Fruit fly (Drosophila melanogaster) whole organism, prepupa: Measurements from ENCODE around the gene Tmf.
A peak's percentile ranks its signal among the peaks of the same experiment; 100 is the strongest.

Experiments used
- Blimp-1 ChIP-seq: fragments of 200-800 bp; sonication (Bioruptor generic); optimal IDR thresholded peaks from 3 replicates; lab custom pipeline; 2017; ENCODE audit warnings: missing biosample characterization, missing genetic modification characterization, mild to moderate bottlenecking, moderate library complexity, missing genetic modification reagents
- CG10631 ChIP-seq: fragments of 200-800 bp; sonication (Bioruptor generic); optimal IDR thresholded peaks from 2 replicates; lab custom pipeline; 2016; ENCODE audit warnings: missing biosample characterization, missing genetic modification characterization
- CG10669 ChIP-seq: fragments of 200-800 bp; sonication (Bioruptor generic); optimal IDR thresholded peaks from 3 replicates; lab custom pipeline; 2018; ENCODE audit warnings: missing biosample characterization, mild to moderate bottlenecking, missing genetic modification characterization, moderate library complexity
- CG11294 ChIP-seq: fragments of 200-800 bp; sonication (Bioruptor generic); IDR thresholded peaks from 2 replicates; pipeline ENCODE4 v1.3.6; 2022; ENCODE audit warnings: missing biosample characterization, missing genetic modification characterization
- CG11902 ChIP-seq: fragments of 200-800 bp; sonication (Bioruptor generic); optimal IDR thresholded peaks from 3 replicates; lab custom pipeline; 2016; ENCODE audit warnings: missing biosample characterization, missing genetic modification characterization
- CG15336 ChIP-seq: fragments of 200-800 bp; sonication (Bioruptor generic); IDR thresholded peaks from 2 replicates; pipeline ENCODE4 v1.3.6; 2022; ENCODE audit warnings: missing biosample characterization, missing genetic modification characterization
- CG1621 ChIP-seq: fragments of 200-800 bp; sonication (Bioruptor generic); optimal IDR thresholded peaks from 3 replicates; lab custom pipeline; 2018; ENCODE audit warnings: missing biosample characterization, mild to moderate bottlenecking, missing genetic modification characterization
- CG16779 ChIP-seq: fragments of 200-800 bp; sonication (Bioruptor generic); optimal IDR thresholded peaks from 3 replicates; lab custom pipeline; 2017; ENCODE audit warnings: missing biosample characterization, mild to moderate bottlenecking, missing genetic modification characterization
- CG3032 ChIP-seq: fragments of 200-800 bp; optimal IDR thresholded peaks from 2 replicates; lab custom pipeline; 2019; ENCODE audit warnings: missing biosample characterization, mild to moderate bottlenecking, missing genetic modification characterization, moderate library complexity
- CG31627 ChIP-seq: fragments of 200-800 bp; sonication (Bioruptor generic); optimal IDR thresholded peaks from 3 replicates; lab custom pipeline; 2016; ENCODE audit warnings: missing biosample characterization, missing genetic modification characterization
- CG32006 ChIP-seq: fragments of 200-800 bp; sonication (Bioruptor generic); optimal IDR thresholded peaks from 3 replicates; lab custom pipeline; 2017; ENCODE audit warnings: missing biosample characterization, mild to moderate bottlenecking, missing genetic modification characterization
- CG34406 ChIP-seq: fragments of 200-800 bp; sonication (Bioruptor generic); optimal IDR thresholded peaks from 3 replicates; lab custom pipeline; 2016; ENCODE audit warnings: missing biosample characterization, missing genetic modification characterization
- CG4318 ChIP-seq: fragments of 200-800 bp; sonication (Bioruptor generic); optimal IDR thresholded peaks from 3 replicates; lab custom pipeline; 2017; ENCODE audit warnings: missing biosample characterization, mild to moderate bottlenecking, missing genetic modification characterization
- CG6163 ChIP-seq: fragments of 200-800 bp; sonication (Bioruptor generic); IDR thresholded peaks from 3 replicates; pipeline ENCODE4 v1.3.6; 2022; ENCODE audit warnings: missing biosample characterization, missing genetic modification characterization
- CG6276 ChIP-seq: fragments of 200-800 bp; sonication (Bioruptor generic); optimal IDR thresholded peaks from 2 replicates; lab custom pipeline; 2017; ENCODE audit warnings: missing biosample characterization, mild to moderate bottlenecking, missing genetic modification characterization
- CG6808 ChIP-seq: fragments of 200-800 bp; sonication (Bioruptor generic); optimal IDR thresholded peaks from 3 replicates; lab custom pipeline; 2017; ENCODE audit warnings: missing biosample characterization, missing genetic modification characterization, mild to moderate bottlenecking, moderate library complexity, missing genetic modification reagents
- CG7368 ChIP-seq: fragments of 200-800 bp; sonication (Bioruptor generic); optimal IDR thresholded peaks from 3 replicates; lab custom pipeline; 2016; ENCODE audit warnings: missing biosample characterization, missing genetic modification characterization
- CG8319 ChIP-seq: fragments of 200-800 bp; sonication (Bioruptor generic); optimal IDR thresholded peaks from 3 replicates; lab custom pipeline; 2016; ENCODE audit warnings: missing biosample characterization, missing genetic modification characterization
- CG8632 ChIP-seq: fragments of 200-800 bp; sonication (Bioruptor generic); optimal IDR thresholded peaks from 3 replicates; lab custom pipeline; 2016; ENCODE audit warnings: missing biosample characterization, missing genetic modification characterization
- CG9139 ChIP-seq: fragments of 200-800 bp; sonication (Bioruptor generic); optimal IDR thresholded peaks from 3 replicates; lab custom pipeline; 2017; ENCODE audit warnings: missing biosample characterization, mild to moderate bottlenecking, missing genetic modification characterization
- Eip75B ChIP-seq: fragments of 200-800 bp; sonication (Bioruptor generic); optimal IDR thresholded peaks from 3 replicates; lab custom pipeline; 2016; ENCODE audit warnings: missing biosample characterization, missing genetic modification characterization
- Eip78C ChIP-seq: fragments of 200-800 bp; sonication (Bioruptor generic); peaks from one replicate; lab custom pipeline; 2016; ENCODE audit warnings: missing biosample characterization, missing genetic modification characterization
- Eip93F ChIP-seq: fragments of 200-800 bp; sonication (Bioruptor generic); optimal IDR thresholded peaks from 2 replicates; lab custom pipeline; 2016; ENCODE audit warnings: missing biosample characterization, mild to moderate bottlenecking, missing genetic modification characterization
- Ets21C ChIP-seq: fragments of 200-800 bp; sonication (Bioruptor generic); optimal IDR thresholded peaks from 3 replicates; lab custom pipeline; 2016; ENCODE audit warnings: missing biosample characterization, missing genetic modification characterization
- Ets96B ChIP-seq: fragments of 200-800 bp; optimal IDR thresholded peaks from 2 replicates; lab custom pipeline; 2019; ENCODE audit warnings: missing biosample characterization, mild to moderate bottlenecking, missing genetic modification characterization, moderate library complexity
- Gug ChIP-seq: fragments of 200-800 bp; sonication (Bioruptor generic); IDR thresholded peaks from 2 replicates; pipeline ENCODE4 v1.3.6; 2022; ENCODE audit warnings: missing biosample characterization, missing genetic modification characterization
- Hr38 ChIP-seq: sonication (Bioruptor generic); optimal IDR thresholded peaks from 2 replicates; lab custom pipeline; 2016; ENCODE audit warnings: missing biosample characterization, missing genetic modification characterization
- Hr39 ChIP-seq: fragments of 200-800 bp; sonication (Bioruptor generic); optimal IDR thresholded peaks from 2 replicates; lab custom pipeline; 2016; ENCODE audit warnings: missing biosample characterization, missing genetic modification characterization
- Lpt ChIP-seq: fragments of 200-800 bp; sonication (Bioruptor generic); optimal IDR thresholded peaks from 3 replicates; lab custom pipeline; 2016; ENCODE audit warnings: missing biosample characterization, missing genetic modification characterization
- Smox ChIP-seq: fragments of 200-800 bp; sonication (Bioruptor generic); optimal IDR thresholded peaks from 3 replicates; lab custom pipeline; 2016; ENCODE audit warnings: missing biosample characterization, missing genetic modification characterization
- Sox102F ChIP-seq: fragments of 200-800 bp; sonication (Bioruptor generic); optimal IDR thresholded peaks from 2 replicates; lab custom pipeline; 2016; ENCODE audit warnings: missing biosample characterization, mild to moderate bottlenecking, missing genetic modification characterization
- Sox14 ChIP-seq: fragments of 200-800 bp; sonication (Bioruptor generic); optimal IDR thresholded peaks from 3 replicates; lab custom pipeline; 2016; ENCODE audit warnings: missing biosample characterization, missing genetic modification characterization
- achi ChIP-seq: fragments of 200-800 bp; sonication (Bioruptor generic); optimal IDR thresholded peaks from 3 replicates; lab custom pipeline; 2016; ENCODE audit warnings: missing biosample characterization, missing genetic modification characterization
- acj6 ChIP-seq: fragments of 200-800 bp; sonication (Bioruptor generic); optimal IDR thresholded peaks from 3 replicates; lab custom pipeline; 2016; ENCODE audit warnings: missing biosample characterization, missing genetic modification characterization
- dac ChIP-seq: fragments of 200-800 bp; sonication (Bioruptor generic); optimal IDR thresholded peaks from 2 replicates; lab custom pipeline; 2017; ENCODE audit warnings: missing biosample characterization, mild to moderate bottlenecking, missing genetic modification characterization
- eg ChIP-seq: fragments of 200-800 bp; sonication (Bioruptor generic); IDR thresholded peaks from 3 replicates; pipeline ENCODE4 v1.3.6; 2022; ENCODE audit warnings: missing biosample characterization, missing genetic modification characterization
- esn ChIP-seq: fragments of 200-800 bp; sonication (Bioruptor generic); optimal IDR thresholded peaks from 2 replicates; lab custom pipeline; 2016; ENCODE audit warnings: missing biosample characterization, mild to moderate bottlenecking, missing genetic modification characterization, moderate library complexity
- fd59A ChIP-seq: fragments of 200-800 bp; sonication (Bioruptor generic); optimal IDR thresholded peaks from 2 replicates; lab custom pipeline; 2017; ENCODE audit warnings: missing biosample characterization, mild to moderate bottlenecking, missing genetic modification characterization, missing genetic modification reagents
- fd85E ChIP-seq: fragments of 200-800 bp; sonication (Bioruptor generic); optimal IDR thresholded peaks from 3 replicates; lab custom pipeline; 2016; ENCODE audit warnings: missing biosample characterization, missing genetic modification characterization
- fkh ChIP-seq: fragments of 200-800 bp; sonication (Bioruptor generic); optimal IDR thresholded peaks from 3 replicates; lab custom pipeline; 2017; ENCODE audit warnings: missing biosample characterization, mild to moderate bottlenecking, missing genetic modification characterization, moderate library complexity
- lz ChIP-seq: fragments of 200-800 bp; sonication (Bioruptor generic); optimal IDR thresholded peaks from 3 replicates; lab custom pipeline; 2016; ENCODE audit warnings: missing biosample characterization, missing genetic modification characterization
- net ChIP-seq: fragments of 200-800 bp; sonication (Bioruptor generic); optimal IDR thresholded peaks from 3 replicates; lab custom pipeline; 2016; ENCODE audit warnings: missing biosample characterization, missing genetic modification characterization
- pdm3 ChIP-seq: fragments of 200-800 bp; sonication (Bioruptor generic); optimal IDR thresholded peaks from 3 replicates; lab custom pipeline; 2016; ENCODE audit warnings: missing biosample characterization, missing genetic modification characterization
- salr ChIP-seq, 2 experiments: fragments of 200-800 bp; sonication (Bioruptor generic); optimal IDR thresholded peaks; 3 replicates each; lab custom pipeline; 2016 to 2018; ENCODE audit warnings: missing biosample characterization in 2 of 2, missing genetic modification characterization in 2 of 2, mild to moderate bottlenecking in 1 of 2
- spab ChIP-seq: fragments of 200-800 bp; sonication (Bioruptor generic); optimal IDR thresholded peaks from 2 replicates; lab custom pipeline; 2017; ENCODE audit warnings: missing biosample characterization, mild to moderate bottlenecking, missing genetic modification characterization, missing genetic modification reagents
- topi ChIP-seq: fragments of 200-800 bp; sonication (Bioruptor generic); optimal IDR thresholded peaks from 3 replicates; lab custom pipeline; 2016; ENCODE audit warnings: missing biosample characterization, missing genetic modification characterization

Gene Tmf

DNA sequence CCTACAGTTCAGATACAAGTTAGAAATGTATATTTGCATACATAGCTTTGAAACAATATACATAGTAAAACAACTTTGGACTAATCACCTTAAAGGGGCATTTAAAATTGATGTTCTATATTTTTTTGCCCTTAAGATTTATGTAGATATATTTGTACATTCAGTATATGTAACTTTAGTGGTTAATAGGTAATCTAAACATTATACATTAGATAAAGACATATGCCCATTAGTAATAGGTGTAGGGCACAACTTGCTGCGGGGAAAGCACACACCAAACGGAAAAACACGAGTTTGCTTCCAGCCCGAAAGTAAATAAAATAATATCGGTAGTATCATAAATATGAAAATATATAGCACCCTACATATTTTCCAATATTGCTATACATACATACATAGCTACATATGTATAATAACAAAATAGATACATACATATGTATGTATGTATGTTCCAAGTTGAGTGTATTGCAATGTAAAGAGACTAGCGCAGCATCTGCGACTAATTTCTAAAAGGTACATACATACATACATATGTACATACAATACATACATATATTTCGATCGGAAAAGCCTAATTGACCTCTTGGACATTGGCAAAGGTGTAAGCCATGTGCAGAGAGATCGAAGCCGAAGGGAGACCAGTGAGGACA is 19.3 kb downstream of the Tmf start, which contains the start of gene CG43736 (continued):
- TF ChIP-seq Smox (GFP tag; lab: Kevin White, UChicago) (peak; percentile 94), CG11902 (GFP tag; lab: Kevin White, UChicago) (peak; percentile 79), Ets96B (tag; lab: Kevin White, UChicago) (peak; percentile 96), CG9139 (GFP tag; lab: Kevin White, UChicago) (peak; percentile 86), CG7368 (GFP tag; lab: Kevin White, UChicago) (peak; percentile 86), Sox102F (GFP tag; lab: Kevin White, UChicago) (peak; percentile 91), net (peak; percentile 94), fd85E (GFP tag; lab: Kevin White, UChicago) (peak; percentile 76), esn (GFP tag; lab: Kevin White, UChicago) (peak; percentile 96)

DNA sequence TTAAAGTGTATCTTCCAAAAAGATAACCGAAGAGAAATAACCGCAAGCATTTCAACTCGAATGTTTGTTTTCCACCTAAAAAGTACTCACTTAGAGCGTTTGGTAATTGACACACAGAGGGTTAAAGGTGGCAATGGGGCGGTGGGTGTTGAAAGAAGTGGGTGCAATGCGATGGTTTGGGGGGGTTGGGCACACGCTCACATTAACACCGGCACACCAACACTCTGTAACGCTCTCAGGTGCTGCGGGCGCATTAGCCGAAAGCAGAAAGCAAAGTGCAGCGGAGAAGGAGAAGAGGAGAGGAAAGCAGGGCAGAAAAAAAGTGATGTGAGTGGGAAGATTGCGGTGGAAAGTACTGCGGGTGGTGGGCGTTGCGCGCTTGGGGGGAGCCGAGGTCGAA is 20.9 kb downstream of the Tmf start:
- TF ChIP-seq Gug (GFP tag; lab: Robert Waterston, UW) (no peak), CG32006 (GFP tag; lab: Kevin White, UChicago) (peak; percentile 43), Eip93F (GFP tag; lab: Kevin White, UChicago) (no peak)

DNA sequence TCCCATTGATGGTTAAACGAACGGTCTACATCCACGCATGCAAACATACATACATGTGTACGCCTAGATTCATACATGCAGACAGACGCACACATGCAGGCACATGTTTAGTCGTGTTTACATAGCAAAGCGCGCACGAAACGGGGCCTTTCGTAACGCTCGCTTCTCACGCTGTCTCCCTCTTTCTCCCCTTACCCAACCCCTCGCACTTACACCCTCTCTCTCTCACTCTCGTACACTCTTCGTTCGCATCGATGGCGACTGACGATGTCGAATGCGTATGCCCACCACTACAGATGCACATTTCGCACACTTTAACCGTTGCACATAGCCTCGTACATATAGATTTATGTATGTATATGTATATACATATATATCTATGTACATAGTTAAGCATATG is 21.9 kb downstream of the Tmf start:
- TF ChIP-seq achi (GFP tag; lab: Kevin White, UChicago): no peak
- no peak for TF ChIP-seq CG3032 (tag; lab: Kevin White, UChicago)
- TF ChIP-seq CG10631 (GFP tag; lab: Kevin White, UChicago): no peak
- no peak for TF ChIP-seq Lpt (GFP tag; lab: Kevin White, UChicago)
- TF ChIP-seq CG1621 (tag; lab: Kevin White, UChicago): peak; percentile 48
- TF ChIP-seq CG4318 (GFP tag; lab: Kevin White, UChicago): no peak
- no peak for TF ChIP-seq fd59A
- no peak for TF ChIP-seq acj6 (GFP tag; lab: Kevin White, UChicago)
- TF ChIP-seq Ets21C: no peak
- no peak for TF ChIP-seq CG34406 (GFP tag; lab: Kevin White, UChicago)
- TF ChIP-seq pdm3: no peak
- TF ChIP-seq Eip75B (GFP tag; lab: Kevin White, UChicago): no peak
- TF ChIP-seq CG11294 (GFP tag; lab: Robert Waterston, UW): no peak
- TF ChIP-seq topi (GFP tag; lab: Kevin White, UChicago): no peak
- peak; percentile 16 for TF ChIP-seq CG6808 (GFP tag; lab: Kevin White, UChicago)
- TF ChIP-seq esn (GFP tag; lab: Kevin White, UChicago): no peak
- no peak for TF ChIP-seq CG31627 (GFP tag; lab: Kevin White, UChicago)
- no peak for TF ChIP-seq CG9139 (GFP tag; lab: Kevin White, UChicago)
- peak; percentile 0 for TF ChIP-seq CG6276 (GFP tag; lab: Kevin White, UChicago)
- TF ChIP-seq Ets96B (tag; lab: Kevin White, UChicago): no peak
- TF ChIP-seq fkh: peak; percentile 87
- no peak for TF ChIP-seq Hr38 (GFP tag; lab: Kevin White, UChicago)
- TF ChIP-seq Sox14 (GFP tag; lab: Kevin White, UChicago): no peak
- TF ChIP-seq CG8319 (GFP tag; lab: Kevin White, UChicago): no peak
- no peak for TF ChIP-seq Smox (GFP tag; lab: Kevin White, UChicago)
- no peak for TF ChIP-seq CG7368 (GFP tag; lab: Kevin White, UChicago)
- TF ChIP-seq Hr39: no peak
- TF ChIP-seq CG10669 (GFP tag; lab: Kevin White, UChicago): no peak
- no peak for TF ChIP-seq Gug (GFP tag; lab: Robert Waterston, UW)
- TF ChIP-seq CG16779: no peak
- TF ChIP-seq CG8632 (GFP tag; lab: Kevin White, UChicago): no peak
- TF ChIP-seq fd85E (GFP tag; lab: Kevin White, UChicago): no peak
- no peak for TF ChIP-seq CG15336 (GFP tag; lab: Robert Waterston, UW)
- peak; percentile 19 for TF ChIP-seq Eip78C (GFP tag; lab: Kevin White, UChicago)
- TF ChIP-seq net: no peak
- TF ChIP-seq CG32006 (GFP tag; lab: Kevin White, UChicago): no peak
- no peak for TF ChIP-seq spab (GFP tag; lab: Kevin White, UChicago)
- TF ChIP-seq dac (GFP tag; lab: Kevin White, UChicago): no peak
- TF ChIP-seq lz (GFP tag; lab: Kevin White, UChicago): no peak
- peak; percentile 54; the same call in 2 of the 3 replicates for TF ChIP-seq eg (GFP tag; lab: Robert Waterston, UW)
- no peak for TF ChIP-seq Eip93F (GFP tag; lab: Kevin White, UChicago)
- TF ChIP-seq Blimp-1 (GFP tag; lab: Kevin White, UChicago): no peak
- TF ChIP-seq salr (GFP tag; optimal IDR thresholded peaks at IDR 0.05; lab: Kevin White, UChicago): no peak
- peak; percentile 65; the same call in 1 of the 3 replicates for TF ChIP-seq CG6163
